Worm (Caenorhabditis elegans) whole organism, L4 larva: ENCODE data around the gene ttr-24.

ENCODE experiments used
- R02D3.7 ChIP-seq: fragments of 150-350 bp; sonication (generic microtip); optimal IDR thresholded peaks from 3 replicates; lab custom pipeline; 2014; ENCODE audit warnings: missing biosample characterization, missing genetic modification characterization
- arid-1 ChIP-seq: fragments of 200-800 bp; sonication (Bioruptor generic); conservative IDR thresholded peaks from 2 replicates; pipeline ENCODE4 v1.3.6; 2022; ENCODE audit warnings: missing genetic modification reagents, missing genetic modification characterization, missing compliant biosample characterization
- ceh-82 ChIP-seq: sonication (generic microtip); optimal IDR thresholded peaks from 2 replicates; lab custom pipeline; 2017; ENCODE audit warnings: missing biosample characterization, missing genetic modification characterization
- dmd-6 ChIP-seq: fragments of 200-800 bp; sonication (Bioruptor generic); IDR thresholded peaks from 2 replicates; pipeline ENCODE4 v1.3.6; 2022; ENCODE audit warnings: missing genetic modification reagents, missing genetic modification characterization, missing compliant biosample characterization
- egl-27 ChIP-seq: sonication (generic microtip); optimal IDR thresholded peaks from 3 replicates; lab custom pipeline; 2017; ENCODE audit warnings: missing biosample characterization, missing genetic modification reagents, missing genetic modification characterization
- fkh-10 ChIP-seq: fragments of 150-350 bp; optimal IDR thresholded peaks from 2 replicates; lab custom pipeline; 2014; ENCODE audit warnings: missing biosample characterization, missing genetic modification reagents, missing genetic modification characterization
- fos-1 ChIP-seq: fragments of 150-350 bp; optimal IDR thresholded peaks from 2 replicates; lab custom pipeline; 2014; ENCODE audit warnings: missing biosample characterization, missing genetic modification characterization
- lin-38 ChIP-seq: fragments of 200-800 bp; sonication (Bioruptor generic); IDR thresholded peaks from 2 replicates; pipeline ENCODE4 v1.3.6; 2022; ENCODE audit warnings: missing genetic modification reagents, missing genetic modification characterization, missing compliant biosample characterization
- nhr-237 ChIP-seq: sonication (generic microtip); optimal IDR thresholded peaks from 2 replicates; lab custom pipeline; 2017; ENCODE audit warnings: missing biosample characterization, missing genetic modification characterization
- nhr-77 ChIP-seq: fragments of 150-350 bp; optimal IDR thresholded peaks from 2 replicates; lab custom pipeline; 2014; ENCODE audit warnings: missing biosample characterization, missing genetic modification characterization
- skn-1 ChIP-seq: fragments of 150-350 bp; optimal IDR thresholded peaks from 2 replicates; lab custom pipeline; 2014; ENCODE audit warnings: missing biosample characterization, missing genetic modification characterization
- tra-1 ChIP-seq: fragments of 200-800 bp; sonication (Bioruptor generic); IDR thresholded peaks from 2 replicates; pipeline ENCODE4 v1.3.6; 2022; ENCODE audit warnings: missing genetic modification reagents, missing genetic modification characterization, missing compliant biosample characterization

DNA sequence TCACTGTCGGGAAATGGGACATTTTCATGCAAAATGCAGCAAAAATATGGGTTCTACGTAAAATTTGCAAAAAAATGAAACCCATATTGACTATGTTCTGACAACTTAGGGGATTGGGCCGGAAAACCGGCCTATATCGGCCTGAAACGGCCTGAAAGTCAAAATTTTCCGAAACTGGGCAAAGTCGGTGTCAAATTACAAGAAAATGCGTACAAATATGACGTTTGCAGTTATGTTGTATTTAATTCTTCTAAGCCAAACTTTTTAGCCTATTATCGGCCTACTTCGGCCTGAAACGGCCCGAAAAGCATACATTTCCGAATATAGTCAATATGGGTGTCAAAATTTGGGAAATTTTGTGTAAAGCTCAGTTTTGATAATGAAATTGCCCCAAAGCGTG is 44.6 kb downstream of the ttr-24 start:
- TF ChIP-seq arid-1 (no peak), egl-27 (no peak), lin-38 (GFP tag; lab: Robert Waterston, UW) (no peak), dmd-6 (GFP tag; lab: Robert Waterston, UW) (no peak), tra-1 (GFP tag; lab: Robert Waterston, UW) (no peak), R02D3.7 (tag; lab: Kevin White, UChicago) (no peak), nhr-237 (tag; lab: Kevin White, UChicago) (no peak), fos-1 (tag; lab: Kevin White, UChicago) (no peak), skn-1 (no peak), fkh-10 (GFP tag; lab: Kevin White, UChicago) (no peak), ceh-82 (no peak), nhr-77 (tag; lab: Kevin White, UChicago) (no peak)
